Fruit fly (Drosophila melanogaster) whole organism: ENCODE results near the gene wus.

ENCODE experiments used
- CG8478 ChIP-seq: fragments of >200 bp; optimal IDR thresholded peaks from 2 replicates; lab custom pipeline; 2018; ENCODE audit warnings: inconsistent platforms
- Dll ChIP-seq: fragments of >200 bp; optimal IDR thresholded peaks from 2 replicates; lab custom pipeline; 2017
- EcR ChIP-seq, 2 experiments: fragments of >200 bp; optimal IDR thresholded peaks; 2 replicates each; lab custom pipeline; 2017; ENCODE audit warnings: missing biosample characterization in 2 of 2, missing genetic modification characterization in 2 of 2, missing genetic modification reagents in 2 of 2
- pan ChIP-seq: fragments of >200 bp; optimal IDR thresholded peaks from 2 replicates; lab custom pipeline; 2017
- psq ChIP-seq: fragments of >200 bp; optimal IDR thresholded peaks from 2 replicates; lab custom pipeline; 2017

DNA sequence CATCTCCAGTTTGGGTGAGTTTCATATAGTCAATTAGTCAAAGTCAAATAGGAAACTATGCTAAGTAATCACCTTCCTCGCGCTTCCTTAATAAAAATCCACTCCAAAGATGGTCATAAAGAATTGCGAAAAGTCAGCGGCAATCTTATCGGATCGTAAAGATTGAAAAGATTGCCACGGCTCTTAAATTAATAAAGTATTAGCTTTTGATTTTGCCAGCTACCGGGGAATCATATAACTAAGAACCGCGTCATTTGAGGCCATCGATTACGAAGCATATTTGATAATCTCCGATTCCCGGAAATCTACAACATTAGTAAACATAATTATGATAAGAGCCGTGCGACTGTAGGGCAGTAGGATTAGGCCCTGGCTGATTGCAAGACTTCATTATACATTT is 6.2 kb downstream of the wus start:
- no peak for TF ChIP-seq psq (lab: Kevin White, UChicago)
- no peak for TF ChIP-seq Dll (lab: Kevin White, UChicago)
- TF ChIP-seq EcR (GFP tag; optimal IDR thresholded peaks at IDR 0.05; lab: Kevin White, UChicago) = no peak
- no peak for TF ChIP-seq CG8478
- no peak for TF ChIP-seq pan
